Fruit fly (Drosophila melanogaster) Kc167 (cell line): ENCODE data around the gene Grl40a.

Experiments
- h ChIP-seq: fragments of >200 bp; optimal IDR thresholded peaks from 3 replicates; lab custom pipeline; 2018; ENCODE audit warnings: missing external identifiers
- insv ChIP-seq: fragments of >200 bp; optimal IDR thresholded peaks from 3 replicates; lab custom pipeline; 2018; ENCODE audit warnings: missing external identifiers
- psq ChIP-seq: fragments of >200 bp; optimal IDR thresholded peaks from 2 replicates; lab custom pipeline; 2017; ENCODE audit warnings: missing external identifiers
- ttk ChIP-seq: sonication (Bioruptor generic); optimal IDR thresholded peaks from 2 replicates; lab custom pipeline; 2017; ENCODE audit warnings: missing external identifiers

DNA sequence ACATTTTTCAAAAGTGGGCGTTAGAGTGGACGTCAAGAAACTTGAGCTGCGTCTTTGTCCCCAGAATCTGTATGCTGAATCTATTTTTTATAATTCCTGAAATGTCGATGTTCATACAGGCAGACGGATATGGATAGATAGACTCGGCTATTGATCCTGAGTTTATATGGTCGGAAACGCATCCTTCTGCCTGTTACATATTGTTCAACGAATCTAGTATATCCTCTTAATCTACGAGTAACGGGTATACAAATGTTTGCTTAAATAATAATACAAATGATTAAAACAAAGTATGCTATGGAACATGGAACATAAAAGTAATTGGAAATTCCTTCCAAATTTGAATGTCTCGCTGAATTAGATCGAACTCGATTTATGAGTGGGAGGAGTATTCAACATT lies 33.2 kb downstream of the Grl40a start, which contains the start of gene tplus3a:
- TF ChIP-seq ttk (lab: Kevin White, UChicago) (no peak), psq (lab: Kevin White, UChicago) (no peak), insv (lab: Kevin White, UChicago) (no peak), h (lab: Kevin White, UChicago) (no peak)
